Worm (Caenorhabditis elegans): Measurements from ENCODE around the gene D1053.2.

ce11 chrX:11725646-11726045 is 2.3 kb upstream of the D1053.2 start:
- TF ChIP-seq nfya-1 (tag; optimal IDR thresholded peaks at IDR 0.05) (no peak), ceh-45 (GFP tag; IDR thresholded peaks at IDR 0.05) (no peak), pros-1 (tag; optimal IDR thresholded peaks at IDR 0.05) (no peak), fkh-10 (GFP tag; optimal IDR thresholded peaks at IDR 0.05) (no peak), pha-4 (tag; optimal IDR thresholded peaks at IDR 0.05) (no peak), fax-1 (tag; optimal IDR thresholded peaks at IDR 0.05) (no peak), sox-4 (tag; optimal IDR thresholded peaks at IDR 0.05) (no peak), pat-9 (tag; optimal IDR thresholded peaks at IDR 0.05) (no peak), hlh-30 (tag; optimal IDR thresholded peaks at IDR 0.05; ENCODE audit: insufficient read depth) (no peak), zip-5 (tag; optimal IDR thresholded peaks at IDR 0.05) (no peak), ama-1 (optimal IDR thresholded peaks at IDR 0.05) (no peak)
